Worm (Caenorhabditis elegans) whole organism, L4 larva: ENCODE data around the gene Y54E2A.9.

Experiments used
- ZK546.5 ChIP-seq, 2 experiments: sonication (generic microtip); optimal IDR thresholded peaks; 2 replicates each; lab custom pipeline; 2017; ENCODE audit warnings: missing biosample characterization in 2 of 2, missing genetic modification characterization in 2 of 2
- fos-1 ChIP-seq: fragments of 150-350 bp; optimal IDR thresholded peaks from 2 replicates; lab custom pipeline; 2014; ENCODE audit warnings: missing biosample characterization, missing genetic modification characterization
- lin-15B ChIP-seq: fragments of 150-350 bp; sonication (generic microtip); optimal IDR thresholded peaks from 3 replicates; lab custom pipeline; 2014; ENCODE audit warnings: missing biosample characterization, missing genetic modification characterization
- mep-1 ChIP-seq: fragments of 150-350 bp; sonication (generic microtip); optimal IDR thresholded peaks from 3 replicates; lab custom pipeline; 2014; ENCODE audit warnings: missing biosample characterization, missing genetic modification characterization
- pha-4 ChIP-seq, 2 experiments: fragments of 150-350 bp in 1 of 2; fragments of 200-800 bp in 1 of 2; sonication (Bioruptor generic) in 1 of 2; IDR thresholded peaks in 1 of 2; optimal IDR thresholded peaks in 1 of 2; 2 replicates each; pipeline versions ENCODE4 v1.3.6 to Lab custom; 2014 to 2022; ENCODE audit warnings: missing genetic modification characterization in 2 of 2, missing genetic modification reagents in 2 of 2, missing biosample characterization in 1 of 2, missing compliant biosample characterization in 1 of 2
- skn-1 ChIP-seq: fragments of 150-350 bp; optimal IDR thresholded peaks from 2 replicates; lab custom pipeline; 2014; ENCODE audit warnings: missing biosample characterization, missing genetic modification characterization
- snpc-4 ChIP-seq: fragments of 150-350 bp; optimal IDR thresholded peaks from 2 replicates; lab custom pipeline; 2014; ENCODE audit warnings: missing biosample characterization, missing genetic modification characterization
- spr-1 ChIP-seq: sonication (generic microtip); optimal IDR thresholded peaks from 2 replicates; lab custom pipeline; 2016; ENCODE audit warnings: mild to moderate bottlenecking, missing genetic modification characterization, missing compliant biosample characterization
- unc-62 ChIP-seq, 3 experiments: fragments of 150-350 bp in 1 of 3; sonication (generic microtip); optimal IDR thresholded peaks in 2 of 3; peaks in 1 of 3; 1 replicate in 1 of 3; 2 replicates in 2 of 3; lab custom pipeline; 2014 to 2017; ENCODE audit warnings: missing biosample characterization in 3 of 3, missing genetic modification characterization in 3 of 3, missing genetic modification reagents in 3 of 3, missing genotype in 1 of 3

DNA sequence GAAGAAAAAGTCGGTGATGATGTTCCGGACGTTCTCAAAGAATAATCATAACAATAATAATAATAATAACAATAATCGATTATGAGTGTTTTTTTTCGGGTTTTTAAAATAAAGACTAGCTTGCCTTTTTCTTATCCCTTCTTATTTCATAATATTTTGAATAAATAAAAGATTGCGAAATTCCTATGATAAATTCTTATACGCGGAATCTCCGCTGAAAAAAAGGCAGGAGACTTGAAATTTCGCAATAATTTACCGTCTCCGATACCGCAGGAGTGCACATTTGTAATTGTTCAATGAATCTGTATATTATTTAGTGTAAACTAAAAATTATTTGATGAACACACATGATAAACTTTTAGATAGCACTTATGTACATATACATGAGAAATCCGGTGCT is 6.7 kb upstream of the Y54E2A.9 start:
- no peak for TF ChIP-seq mep-1 (tag; lab: Kevin White, UChicago)
- no peak for TF ChIP-seq snpc-4
- TF ChIP-seq fos-1: no peak
- TF ChIP-seq skn-1 (tag; lab: Kevin White, UChicago): no peak
- TF ChIP-seq spr-1 (tag; lab: Kevin White, UChicago): no peak
- TF ChIP-seq lin-15B (tag; lab: Kevin White, UChicago): no peak
- no peak for TF ChIP-seq pha-4 (GFP tag; IDR thresholded peaks at IDR 0.05; lab: Robert Waterston, UW)
- no peak for TF ChIP-seq pha-4 (tag; optimal IDR thresholded peaks at IDR 0.05; lab: Kevin White, UChicago)
- TF ChIP-seq unc-62 (GFP tag; optimal IDR thresholded peaks at IDR 0.05 in 1 of 2; lab: Kevin White, UChicago): no peak
- no peak for TF ChIP-seq unc-62 (tag; optimal IDR thresholded peaks at IDR 0.05; lab: Kevin White, UChicago)
- TF ChIP-seq ZK546.5 (tag; optimal IDR thresholded peaks at IDR 0.05; lab: Kevin White, UChicago): no peak
